Fruit fly (Drosophila melanogaster): ENCODE data around the gene nAChRbeta2.

Gene nAChRbeta2

dm6 chr3R:24557020-24557465 lies 42.1 kb upstream of the nAChRbeta2 start:
- no peak for TF ChIP-seq en (GFP tag; optimal IDR thresholded peaks at IDR 0.05)
- peak; percentile 54 for TF ChIP-seq CG18262 (tag; optimal IDR thresholded peaks at IDR 0.05)
- TF ChIP-seq CG1832 (GFP tag; optimal IDR thresholded peaks at IDR 0.05): no peak
- no peak for TF ChIP-seq dimm (GFP tag; IDR thresholded peaks at IDR 0.05)
- peak; percentile 45 for TF ChIP-seq hbn (GFP tag; IDR thresholded peaks at IDR 0.05; ENCODE audit: partially characterized antibody)
- TF ChIP-seq crc (GFP tag; optimal IDR thresholded peaks at IDR 0.05): no peak
- no peak for TF ChIP-seq br (optimal IDR thresholded peaks at IDR 0.05)
- TF ChIP-seq Mes4 (GFP tag; optimal IDR thresholded peaks at IDR 0.05): peak; percentile 60
- peak; percentile 6 for TF ChIP-seq kni (GFP tag; optimal IDR thresholded peaks at IDR 0.05)
- TF ChIP-seq HmgZ (tag; optimal IDR thresholded peaks at IDR 0.05): peak; percentile 81
- no peak for TF ChIP-seq CG18599 (GFP tag; optimal IDR thresholded peaks at IDR 0.05)
- TF ChIP-seq dan (GFP tag; IDR thresholded peaks at IDR 0.05): no peak
- peak; percentile 61 for TF ChIP-seq CG16863 (GFP tag; optimal IDR thresholded peaks at IDR 0.05)
- TF ChIP-seq CG10462 (GFP tag; optimal IDR thresholded peaks at IDR 0.05): no peak
- peak; percentile 88 for TF ChIP-seq nerfin-2 (GFP tag; IDR thresholded peaks at IDR 0.05; ENCODE audit: partially characterized antibody)
- TF ChIP-seq kah (GFP tag; optimal IDR thresholded peaks at IDR 0.05): no peak
- TF ChIP-seq CG7372 (GFP tag; IDR thresholded peaks at IDR 0.05): no peak
- no peak for TF ChIP-seq BEAF-32 (GFP tag; optimal IDR thresholded peaks at IDR 0.05)
- TF ChIP-seq CG6254 (GFP tag; optimal IDR thresholded peaks at IDR 0.05): no peak
- TF ChIP-seq CG8944 (GFP tag; optimal IDR thresholded peaks at IDR 0.05): peak; percentile 40
- TF ChIP-seq CG33557 (GFP tag; optimal IDR thresholded peaks at IDR 0.05): peak; percentile 43
- TF ChIP-seq CG4424 (GFP tag; optimal IDR thresholded peaks at IDR 0.05): peak; percentile 54
- peak; percentile 68 for TF ChIP-seq Dip3 (GFP tag; optimal IDR thresholded peaks at IDR 0.05)
- TF ChIP-seq vnd (GFP tag; IDR thresholded peaks at IDR 0.05; ENCODE audit: partially characterized antibody): peak; percentile 64
- peak; percentile 88 for TF ChIP-seq CG13894 (tag; optimal IDR thresholded peaks at IDR 0.05)
- TF ChIP-seq CG1024 (GFP tag; IDR thresholded peaks at IDR 0.05): 0 out of 2 replicates have a peak, but pooled peaks have one; percentile 39
- TF ChIP-seq CG4328 (GFP tag; optimal IDR thresholded peaks at IDR 0.05): peak; percentile 40
- no peak for TF ChIP-seq lbe (GFP tag; optimal IDR thresholded peaks at IDR 0.05)
- peak; percentile 72 for TF ChIP-seq Lhr (GFP tag; optimal IDR thresholded peaks at IDR 0.05)
- no peak for TF ChIP-seq pzg (GFP tag; optimal IDR thresholded peaks at IDR 0.05)
- peak; percentile 58 for TF ChIP-seq Asciz (GFP tag; optimal IDR thresholded peaks at IDR 0.05)
- TF ChIP-seq zen2 (GFP tag; IDR thresholded peaks at IDR 0.05; ENCODE audit: partially characterized antibody): no peak; the same call in 2 of the 3 replicates
- TF ChIP-seq CG2889 (GFP tag; IDR thresholded peaks at IDR 0.05): no peak
- TF ChIP-seq rib (GFP tag; IDR thresholded peaks at IDR 0.05): peak; percentile 73; the same call in 1 of the 2 replicates
- TF ChIP-seq Bgb (GFP tag; IDR thresholded peaks at IDR 0.05; ENCODE audit: partially characterized antibody): peak; percentile 93
- no peak; the same call in 1 of the 2 replicates for TF ChIP-seq CG32772 (GFP tag; IDR thresholded peaks at IDR 0.05)
- no peak for TF ChIP-seq wek (GFP tag; optimal IDR thresholded peaks at IDR 0.05)
- no peak for TF ChIP-seq CG5180 (GFP tag; optimal IDR thresholded peaks at IDR 0.05)
- TF ChIP-seq CG31365 (tag; optimal IDR thresholded peaks at IDR 0.05): peak; percentile 59
- TF ChIP-seq tx (GFP tag; optimal IDR thresholded peaks at IDR 0.05): peak; percentile 45
- peak; percentile 96 for TF ChIP-seq CG15601 (tag; optimal IDR thresholded peaks at IDR 0.05)
- no peak for TF ChIP-seq Hand (GFP tag; optimal IDR thresholded peaks at IDR 0.05)
- TF ChIP-seq CG15269 (tag; optimal IDR thresholded peaks at IDR 0.05): peak; percentile 65
- TF ChIP-seq H2.0 (GFP tag; IDR thresholded peaks at IDR 0.05): peak; percentile 50
- TF ChIP-seq CG6654 (GFP tag; optimal IDR thresholded peaks at IDR 0.05): no peak
- TF ChIP-seq D (optimal IDR thresholded peaks at IDR 0.05): no peak
- no peak for TF ChIP-seq D (GFP tag; optimal IDR thresholded peaks at IDR 0.05)
- TF ChIP-seq scrt (GFP tag; optimal IDR thresholded peaks at IDR 0.05): no peak
- TF ChIP-seq sisA (GFP tag; IDR thresholded peaks at IDR 0.05): peak; percentile 68
- peak; percentile 44 for TF ChIP-seq CG9817 (tag; optimal IDR thresholded peaks at IDR 0.05)
